Worm (Caenorhabditis elegans) whole organism, late embryonic: ENCODE data around the gene F08F8.6.

Source experiments
- C08G9.2 ChIP-seq: sonication (generic microtip); optimal IDR thresholded peaks from 2 replicates; lab custom pipeline; 2016; ENCODE audit warnings: mild to moderate bottlenecking, missing genetic modification characterization, moderate library complexity, missing compliant biosample characterization
- F13H6.1 ChIP-seq: sonication (generic microtip); optimal IDR thresholded peaks from 2 replicates; lab custom pipeline; 2016; ENCODE audit warnings: missing genetic modification characterization, missing compliant biosample characterization
- K02D7.2 ChIP-seq: sonication (generic microtip); optimal IDR thresholded peaks from 2 replicates; lab custom pipeline; 2017; ENCODE audit warnings: mild to moderate bottlenecking, missing genetic modification characterization, missing compliant biosample characterization
- T23F11.4 ChIP-seq: fragments of 200-800 bp; sonication (Bioruptor generic); optimal IDR thresholded peaks from 2 replicates; lab custom pipeline; 2018; ENCODE audit warnings: mild to moderate bottlenecking, missing genetic modification characterization, missing compliant biosample characterization
- ceh-14 ChIP-seq: sonication (generic microtip); optimal IDR thresholded peaks from 2 replicates; lab custom pipeline; 2016; ENCODE audit warnings: missing genotype, missing genetic modification characterization, missing compliant biosample characterization
- ceh-19 ChIP-seq: fragments of 200-800 bp; sonication (Bioruptor generic); optimal IDR thresholded peaks from 2 replicates; lab custom pipeline; 2018; ENCODE audit warnings: mild to moderate bottlenecking, missing genetic modification characterization, missing compliant biosample characterization
- ceh-22 ChIP-seq: sonication (generic microtip); optimal IDR thresholded peaks from 2 replicates; lab custom pipeline; 2017; ENCODE audit warnings: missing biosample characterization, missing genetic modification characterization
- ceh-34 ChIP-seq: sonication (generic microtip); optimal IDR thresholded peaks from 2 replicates; lab custom pipeline; 2016; ENCODE audit warnings: mild to moderate bottlenecking, missing genetic modification characterization, missing compliant biosample characterization
- ceh-45 ChIP-seq: fragments of 200-800 bp; sonication (Bioruptor generic); IDR thresholded peaks from 2 replicates; pipeline ENCODE4 v1.3.6; 2022; ENCODE audit warnings: missing genetic modification reagents, missing genetic modification characterization, missing compliant biosample characterization
- ceh-6 ChIP-seq: fragments of 200-800 bp; sonication (Bioruptor generic); optimal IDR thresholded peaks from 2 replicates; lab custom pipeline; 2018; ENCODE audit warnings: mild to moderate bottlenecking, missing genetic modification characterization, missing compliant biosample characterization
- ceh-9 ChIP-seq: sonication (generic microtip); optimal IDR thresholded peaks from 2 replicates; lab custom pipeline; 2016; ENCODE audit warnings: mild to moderate bottlenecking, missing genetic modification characterization, inconsistent platforms, missing compliant biosample characterization
- elt-2 ChIP-seq: sonication (generic microtip); optimal IDR thresholded peaks from 2 replicates; lab custom pipeline; 2016; ENCODE audit warnings: missing genetic modification reagents, missing genetic modification characterization, missing compliant biosample characterization
- fax-1 ChIP-seq: sonication (generic microtip); optimal IDR thresholded peaks from 2 replicates; lab custom pipeline; 2016; ENCODE audit warnings: missing genotype, missing genetic modification characterization, missing compliant biosample characterization
- fkh-10 ChIP-seq: fragments of 150-350 bp; optimal IDR thresholded peaks from 2 replicates; lab custom pipeline; 2014; ENCODE audit warnings: missing biosample characterization, missing genetic modification reagents, missing genetic modification characterization
- hlh-15 ChIP-seq: sonication (generic microtip); optimal IDR thresholded peaks from 2 replicates; lab custom pipeline; 2016; ENCODE audit warnings: missing genetic modification characterization, missing compliant biosample characterization
- hlh-6 ChIP-seq: sonication (generic microtip); optimal IDR thresholded peaks from 2 replicates; lab custom pipeline; 2016; ENCODE audit warnings: missing genotype, missing genetic modification characterization, missing compliant biosample characterization
- hlh-8 ChIP-seq: sonication (generic microtip); optimal IDR thresholded peaks from 2 replicates; lab custom pipeline; 2016; ENCODE audit warnings: missing genotype, missing genetic modification characterization, missing compliant biosample characterization
- lim-6 ChIP-seq: sonication (generic microtip); optimal IDR thresholded peaks from 2 replicates; lab custom pipeline; 2016; ENCODE audit warnings: missing genetic modification characterization, missing compliant biosample characterization
- lin-11 ChIP-seq: fragments of 200-800 bp; sonication (Bioruptor generic); optimal IDR thresholded peaks from 2 replicates; lab custom pipeline; 2018; ENCODE audit warnings: mild to moderate bottlenecking, missing genetic modification characterization, missing compliant biosample characterization
- mec-3 ChIP-seq: sonication (generic microtip); optimal IDR thresholded peaks from 2 replicates; lab custom pipeline; 2016; ENCODE audit warnings: borderline replicate concordance, missing genetic modification characterization, missing compliant biosample characterization
- nfya-1 ChIP-seq: sonication (generic microtip); optimal IDR thresholded peaks from 2 replicates; lab custom pipeline; 2017; ENCODE audit warnings: missing genetic modification characterization, mild to moderate bottlenecking, missing compliant biosample characterization, antibody characterized with exemption, moderate library complexity
- nhr-11 ChIP-seq: fragments of 150-350 bp; optimal IDR thresholded peaks from 2 replicates; lab custom pipeline; 2014; ENCODE audit warnings: missing biosample characterization, missing genetic modification characterization
- nhr-232 ChIP-seq: sonication (generic microtip); optimal IDR thresholded peaks from 2 replicates; lab custom pipeline; 2016; ENCODE audit warnings: missing genetic modification characterization, missing compliant biosample characterization
- pha-4 ChIP-seq: fragments of 150-350 bp; optimal IDR thresholded peaks from 2 replicates; lab custom pipeline; 2018; ENCODE audit warnings: missing biosample characterization, missing genetic modification reagents, missing genetic modification characterization
- pqm-1 ChIP-seq: sonication (generic microtip); optimal IDR thresholded peaks from 2 replicates; lab custom pipeline; 2016; ENCODE audit warnings: missing genetic modification characterization, missing compliant biosample characterization
- pros-1 ChIP-seq: fragments of 150-350 bp; optimal IDR thresholded peaks from 2 replicates; lab custom pipeline; 2014; ENCODE audit warnings: missing biosample characterization, missing genetic modification reagents, missing genetic modification characterization
- ref-2 ChIP-seq: sonication (generic microtip); optimal IDR thresholded peaks from 2 replicates; lab custom pipeline; 2016; ENCODE audit warnings: missing genetic modification characterization, missing compliant biosample characterization
- rnt-1 ChIP-seq: sonication (generic microtip); optimal IDR thresholded peaks from 2 replicates; lab custom pipeline; 2016; ENCODE audit warnings: missing genetic modification characterization, missing compliant biosample characterization
- sdc-2 ChIP-seq: sonication (generic microtip); optimal IDR thresholded peaks from 2 replicates; lab custom pipeline; 2016; ENCODE audit warnings: missing genotype, missing genetic modification characterization, missing compliant biosample characterization
- sox-2 ChIP-seq: fragments of 200-800 bp; sonication (Bioruptor generic); IDR thresholded peaks from 2 replicates; pipeline ENCODE4 v1.3.6; 2022; ENCODE audit warnings: missing genetic modification reagents, missing genetic modification characterization, missing compliant biosample characterization
- sox-4 ChIP-seq: sonication (generic microtip); optimal IDR thresholded peaks from 2 replicates; lab custom pipeline; 2017; ENCODE audit warnings: mild to moderate bottlenecking, missing genetic modification characterization, inconsistent platforms, missing compliant biosample characterization
- syd-9 ChIP-seq: sonication (generic microtip); optimal IDR thresholded peaks from 2 replicates; lab custom pipeline; 2016; ENCODE audit warnings: mild to moderate bottlenecking, missing genetic modification characterization, moderate library complexity, missing compliant biosample characterization
- tbx-2 ChIP-seq: sonication (generic microtip); optimal IDR thresholded peaks from 2 replicates; lab custom pipeline; 2016; ENCODE audit warnings: missing genetic modification characterization, missing compliant biosample characterization
- ttx-3 ChIP-seq: sonication (generic microtip); optimal IDR thresholded peaks from 2 replicates; lab custom pipeline; 2016; ENCODE audit warnings: missing genetic modification reagents, missing genetic modification characterization, missing compliant biosample characterization
- unc-3 ChIP-seq, 2 experiments: fragments of 200-800 bp in 1 of 2; sonication (Bioruptor generic) in 1 of 2; sonication (generic microtip) in 1 of 2; conservative IDR thresholded peaks in 1 of 2; optimal IDR thresholded peaks in 1 of 2; 2 replicates each; pipeline versions ENCODE4 v1.3.6 to Lab custom; 2016 to 2022; ENCODE audit warnings: missing compliant biosample characterization in 2 of 2, missing genetic modification characterization in 2 of 2, missing genetic modification reagents in 1 of 2
- ztf-16 ChIP-seq: sonication (generic microtip); optimal IDR thresholded peaks from 2 replicates; lab custom pipeline; 2017; ENCODE audit warnings: missing genetic modification characterization, missing compliant biosample characterization

Gene F08F8.6

ce11 chrIII:7308600-7309109 is 34.8 kb upstream of the F08F8.6 start, which contains the start of gene acbp-4:
Gene acbp-4 (minus strand): TSS chrIII:7309109.
- TF ChIP-seq ceh-22 (tag; lab: Kevin White, UChicago) (no peak), hlh-15 (no peak), K02D7.2 (tag; lab: Kevin White, UChicago) (no peak), elt-2 (no peak), fax-1 (tag; lab: Kevin White, UChicago) (no peak), tbx-2 (no peak), hlh-6 (tag; lab: Kevin White, UChicago) (no peak), syd-9 (tag; lab: Kevin White, UChicago) (no peak), F13H6.1 (tag; lab: Kevin White, UChicago) (no peak), ceh-19 (no peak), pros-1 (no peak), ztf-16 (tag; lab: Kevin White, UChicago) (no peak), ceh-34 (tag; lab: Kevin White, UChicago) (no peak), ceh-6 (GFP tag; lab: Kevin White, UChicago) (no peak), T23F11.4 (GFP tag; lab: Kevin White, UChicago) (no peak), ceh-9 (tag; lab: Kevin White, UChicago) (no peak)

- no peak for TF ChIP-seq sox-4 (tag; lab: Kevin White, UChicago)
- TF ChIP-seq sdc-2 (tag; lab: Kevin White, UChicago): no peak
- no peak for TF ChIP-seq mec-3 (tag; lab: Kevin White, UChicago)
- no peak for TF ChIP-seq hlh-8
- TF ChIP-seq nfya-1 (tag; lab: Kevin White, UChicago): no peak
- no peak for TF ChIP-seq pha-4
Observed at ce11 chrIII:7310662-7311340, 32.7 kb upstream of the F08F8.6 start, which contains the start of the genes F56C9.6 and F56C9.3. Gene F56C9.6 (minus strand): TSS chrIII:7310773. Gene F56C9.3 (plus strand): TSS chrIII:7311290.

DNA sequence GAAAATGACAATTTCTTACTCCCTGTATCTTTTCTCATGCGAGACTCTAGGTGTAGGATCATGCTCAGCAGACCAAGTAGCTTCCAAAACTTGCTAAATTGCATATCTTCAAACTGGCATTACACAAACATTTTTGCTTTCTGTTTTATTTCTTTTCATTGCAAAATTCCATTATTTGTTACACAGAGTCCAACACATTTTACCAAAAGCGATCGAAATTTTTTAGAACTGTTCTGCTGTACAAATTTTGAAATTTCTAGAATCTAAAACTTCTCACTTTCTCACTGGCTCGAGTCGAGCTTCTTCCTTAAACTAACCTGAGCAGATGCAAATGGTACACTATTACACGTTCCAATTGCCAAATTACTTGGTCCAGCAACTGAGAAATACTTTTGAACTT is 29.0 kb upstream of the F08F8.6 start:
- TF ChIP-seq sdc-2 (tag; lab: Kevin White, UChicago) (no peak), T23F11.4 (GFP tag; lab: Kevin White, UChicago) (no peak), sox-2 (no peak), ttx-3 (tag; lab: Kevin White, UChicago) (no peak), ztf-16 (tag; lab: Kevin White, UChicago) (no peak), elt-2 (no peak), rnt-1 (tag; lab: Kevin White, UChicago) (no peak), nhr-232 (tag; lab: Kevin White, UChicago) (no peak), nhr-11 (tag; lab: Kevin White, UChicago) (no peak), sox-4 (tag; lab: Kevin White, UChicago) (no peak), syd-9 (tag; lab: Kevin White, UChicago) (no peak), unc-3 (GFP tag; conservative IDR thresholded peaks at IDR 0.05; lab: Robert Waterston, UW) (no peak), unc-3 (tag; optimal IDR thresholded peaks at IDR 0.05; lab: Kevin White, UChicago) (no peak), fkh-10 (GFP tag; lab: Kevin White, UChicago) (no peak), pha-4 (no peak), lim-6 (tag; lab: Kevin White, UChicago) (no peak)
- TF ChIP-seq, all 69 proteins: peak for 0

DNA sequence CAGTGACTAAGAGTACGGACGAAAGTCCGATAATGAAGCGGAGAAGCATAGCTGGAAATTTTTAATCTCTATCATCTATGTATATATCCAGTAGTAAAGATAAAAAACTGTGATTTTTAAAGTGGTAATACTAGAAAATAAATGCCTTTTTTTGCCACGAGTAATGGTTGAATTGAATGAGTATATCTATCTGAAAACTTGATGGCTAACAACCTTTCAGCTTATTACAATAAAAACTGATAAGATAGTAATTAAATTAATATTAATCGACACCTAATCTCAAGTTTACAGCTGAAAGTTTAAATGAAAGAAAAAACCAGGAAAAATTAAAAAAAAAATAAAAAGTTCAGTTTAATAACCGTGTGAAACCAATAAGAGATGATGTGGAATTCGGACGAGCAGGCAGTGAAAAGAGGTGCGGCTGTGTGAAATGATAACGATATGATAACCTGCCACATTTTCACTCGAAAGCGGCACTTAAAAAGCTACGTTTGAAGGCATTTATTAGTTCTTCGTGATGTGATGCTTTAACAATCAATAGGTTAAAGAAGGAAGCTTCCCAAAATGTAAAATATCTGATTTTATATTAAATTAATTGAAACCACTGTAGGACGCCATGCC is 28.5 kb upstream of the F08F8.6 start, which contains the start of gene nspg-6:
TSS of gene nspg-6 (minus strand) at position 51 of the 621 bp plus-strand sequence.
- TF ChIP-seq lin-11 (tag; lab: Kevin White, UChicago) (no peak), C08G9.2 (no peak), hlh-15 (no peak), ceh-45 (GFP tag; lab: Robert Waterston, UW) (no peak), pqm-1 (tag; lab: Kevin White, UChicago) (no peak), ceh-34 (tag; lab: Kevin White, UChicago) (no peak), hlh-8 (no peak), pros-1 (no peak), nhr-11 (tag; lab: Kevin White, UChicago) (no peak), sox-2 (no peak), ref-2 (tag; lab: Kevin White, UChicago) (no peak), syd-9 (tag; lab: Kevin White, UChicago) (no peak), ceh-14 (no peak), ceh-6 (GFP tag; lab: Kevin White, UChicago) (no peak)
